Fruit fly (Drosophila melanogaster): ENCODE results near the gene Spec2.

Gene Spec2

dm6 chr3R:5632182-5632581 lies 8.3 kb upstream of the Spec2 start, which contains the start of gene CG31549:
CG31549 (plus strand) TSS chr3R:5632192.
- TF ChIP-seq Myc (optimal IDR thresholded peaks at IDR 0.05) (no peak), h (optimal IDR thresholded peaks at IDR 0.05) (no peak), psq (optimal IDR thresholded peaks at IDR 0.05) (no peak), ttk (optimal IDR thresholded peaks at IDR 0.05) (no peak), Sin3A (optimal IDR thresholded peaks at IDR 0.05) (no peak), insv (optimal IDR thresholded peaks at IDR 0.05) (no peak)

dm6 chr3R:5627552-5627951 lies 3.6 kb upstream of the Spec2 start, which contains the start of gene CG31551:
CG31551 (plus strand) TSS chr3R:5627852.
- TF ChIP-seq h (optimal IDR thresholded peaks at IDR 0.05) (no peak), Myc (optimal IDR thresholded peaks at IDR 0.05) (no peak), Sin3A (optimal IDR thresholded peaks at IDR 0.05) (no peak), psq (optimal IDR thresholded peaks at IDR 0.05) (no peak), insv (optimal IDR thresholded peaks at IDR 0.05) (no peak), ttk (optimal IDR thresholded peaks at IDR 0.05) (no peak)

dm6 chr3R:5622985-5623630 lies 817 bp downstream of the Spec2 start:
- TF ChIP-seq ttk (optimal IDR thresholded peaks at IDR 0.05) (no peak), h (optimal IDR thresholded peaks at IDR 0.05) (no peak), insv (optimal IDR thresholded peaks at IDR 0.05) (no peak), psq (optimal IDR thresholded peaks at IDR 0.05) (no peak), Sin3A (optimal IDR thresholded peaks at IDR 0.05) (no peak), Myc (optimal IDR thresholded peaks at IDR 0.05) (no peak)

- TF ChIP-seq insv (optimal IDR thresholded peaks at IDR 0.05) (no peak), h (optimal IDR thresholded peaks at IDR 0.05) (no peak), psq (optimal IDR thresholded peaks at IDR 0.05) (no peak)
Measured at dm6 chr3R:5622406-5622752, 1.5 kb downstream of the Spec2 start.

- no peak for TF ChIP-seq Sin3A (optimal IDR thresholded peaks at IDR 0.05)
- no peak for TF ChIP-seq Myc (optimal IDR thresholded peaks at IDR 0.05)
- no peak for TF ChIP-seq h (optimal IDR thresholded peaks at IDR 0.05)
- no peak for TF ChIP-seq psq (optimal IDR thresholded peaks at IDR 0.05)
- no peak for TF ChIP-seq insv (optimal IDR thresholded peaks at IDR 0.05)
- TF ChIP-seq ttk (optimal IDR thresholded peaks at IDR 0.05), result no peak
Measured at dm6 chr3R:5621714-5622405, 2.1 kb downstream of the Spec2 start.

- TF ChIP-seq Sin3A (optimal IDR thresholded peaks at IDR 0.05) (no peak), insv (optimal IDR thresholded peaks at IDR 0.05) (no peak), h (optimal IDR thresholded peaks at IDR 0.05) (no peak), Myc (optimal IDR thresholded peaks at IDR 0.05) (no peak), psq (optimal IDR thresholded peaks at IDR 0.05) (no peak), ttk (optimal IDR thresholded peaks at IDR 0.05) (no peak)
Measured at dm6 chr3R:5620387-5620956, 3.5 kb downstream of the Spec2 start.

- TF ChIP-seq Sin3A (optimal IDR thresholded peaks at IDR 0.05), result no peak
- TF ChIP-seq insv (optimal IDR thresholded peaks at IDR 0.05), result no peak
- no peak for TF ChIP-seq ttk (optimal IDR thresholded peaks at IDR 0.05)
- TF ChIP-seq h (optimal IDR thresholded peaks at IDR 0.05), result no peak
- no peak for TF ChIP-seq psq (optimal IDR thresholded peaks at IDR 0.05)
- TF ChIP-seq Myc (optimal IDR thresholded peaks at IDR 0.05), result no peak
Measured at dm6 chr3R:5617923-5618623, 5.9 kb downstream of the Spec2 start.

dm6 chr3R:5615484-5615883 lies 8.4 kb downstream of the Spec2 start:
- TF ChIP-seq h (optimal IDR thresholded peaks at IDR 0.05), result no peak
- no peak for TF ChIP-seq psq (optimal IDR thresholded peaks at IDR 0.05)
- TF ChIP-seq ttk (optimal IDR thresholded peaks at IDR 0.05), result no peak
- TF ChIP-seq insv (optimal IDR thresholded peaks at IDR 0.05), result no peak
- no peak for TF ChIP-seq Sin3A (optimal IDR thresholded peaks at IDR 0.05)
- no peak for TF ChIP-seq Myc (optimal IDR thresholded peaks at IDR 0.05)

dm6 chr3R:5613114-5613443 lies 10.8 kb downstream of the Spec2 start, which contains the start of gene Atu:
Atu (plus strand) TSS chr3R:5613358.
- no peak for TF ChIP-seq Myc (optimal IDR thresholded peaks at IDR 0.05)
- TF ChIP-seq h (optimal IDR thresholded peaks at IDR 0.05), result no peak
- TF ChIP-seq ttk (optimal IDR thresholded peaks at IDR 0.05), result no peak
- TF ChIP-seq Sin3A (optimal IDR thresholded peaks at IDR 0.05), result no peak
- TF ChIP-seq insv (optimal IDR thresholded peaks at IDR 0.05), result no peak
- no peak for TF ChIP-seq psq (optimal IDR thresholded peaks at IDR 0.05)

- TF ChIP-seq h (optimal IDR thresholded peaks at IDR 0.05) (no peak), Sin3A (optimal IDR thresholded peaks at IDR 0.05) (no peak), psq (optimal IDR thresholded peaks at IDR 0.05) (no peak), ttk (optimal IDR thresholded peaks at IDR 0.05) (no peak), insv (optimal IDR thresholded peaks at IDR 0.05) (no peak), Myc (optimal IDR thresholded peaks at IDR 0.05) (no peak)
Measured at dm6 chr3R:5612372-5613113, 11.4 kb downstream of the Spec2 start, which contains the start of gene Rga. Rga (minus strand) TSS chr3R:5613112.

- TF ChIP-seq insv (optimal IDR thresholded peaks at IDR 0.05), result no peak
- no peak for TF ChIP-seq Sin3A (optimal IDR thresholded peaks at IDR 0.05)
- TF ChIP-seq h (optimal IDR thresholded peaks at IDR 0.05), result no peak
- no peak for TF ChIP-seq Myc (optimal IDR thresholded peaks at IDR 0.05)
- no peak for TF ChIP-seq psq (optimal IDR thresholded peaks at IDR 0.05)
- no peak for TF ChIP-seq ttk (optimal IDR thresholded peaks at IDR 0.05)
Measured at dm6 chr3R:5611733-5612132, 12.2 kb downstream of the Spec2 start.

All from Kc167 (cell line).